Fruit fly (Drosophila melanogaster) whole organism, pupa: ENCODE measurements around the gene Rok.

ENCODE experiments used
- CG12605 ChIP-seq: fragments of 200-800 bp; sonication (Bioruptor generic); IDR thresholded peaks from 2 replicates; pipeline ENCODE4 v1.3.6; 2022; ENCODE audit warnings: missing biosample characterization, missing genetic modification characterization
- CG13204 ChIP-seq: fragments of 200-800 bp; sonication (Bioruptor generic); optimal IDR thresholded peaks from 2 replicates; lab custom pipeline; 2018; ENCODE audit warnings: missing biosample characterization, mild to moderate bottlenecking, missing genetic modification characterization, moderate library complexity
- CG14655 ChIP-seq: fragments of 200-800 bp; sonication (Bioruptor generic); optimal IDR thresholded peaks from 3 replicates; lab custom pipeline; 2017; ENCODE audit warnings: mild to moderate bottlenecking, missing biosample characterization, missing genetic modification reagents, missing genetic modification characterization
- CG32121 ChIP-seq: fragments of 200-800 bp; sonication (Bioruptor generic); IDR thresholded peaks from 2 replicates; pipeline ENCODE4 v1.3.6; 2022; ENCODE audit warnings: missing biosample characterization, missing genetic modification characterization
- CG4496 ChIP-seq: fragments of 200-800 bp; sonication (Bioruptor generic); IDR thresholded peaks from 3 replicates; pipeline ENCODE4 v1.3.6; 2022; ENCODE audit warnings: missing biosample characterization, missing genetic modification characterization
- CG8301 ChIP-seq: fragments of 200-800 bp; sonication (Bioruptor generic); optimal IDR thresholded peaks from 2 replicates; lab custom pipeline; 2018; ENCODE audit warnings: missing biosample characterization, mild to moderate bottlenecking, missing genetic modification characterization

DNA sequence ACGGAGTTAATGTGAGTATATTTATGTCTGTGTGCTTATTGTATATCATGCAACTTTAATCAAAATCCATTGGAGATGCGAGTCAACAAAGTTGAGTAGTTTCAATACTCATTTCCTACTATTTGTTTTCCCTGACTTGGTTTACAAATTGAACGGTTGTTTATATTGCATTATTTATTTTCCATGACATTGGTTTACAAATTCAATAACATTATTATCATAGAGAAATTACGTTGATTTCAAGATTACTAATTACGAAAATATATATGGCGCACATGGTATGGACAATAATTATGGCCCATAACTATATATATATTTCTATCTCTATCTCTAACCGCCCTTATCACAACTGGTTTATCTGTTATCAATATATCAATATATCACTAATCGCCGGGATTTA lies 23.4 kb upstream of the Rok start:
- TF ChIP-seq CG4496 (GFP tag; lab: Robert Waterston, UW) (no peak), CG12605 (no peak), CG8301 (tag; lab: Kevin White, UChicago) (no peak), CG14655 (GFP tag; lab: Kevin White, UChicago) (no peak), CG32121 (GFP tag; lab: Robert Waterston, UW) (no peak), CG13204 (no peak)
